Fruit fly (Drosophila melanogaster) whole organism, embryonic: Measurements from ENCODE around the gene svp.

ENCODE experiments used
- Bgb ChIP-seq: fragments of 200-800 bp; sonication (Bioruptor generic); IDR thresholded peaks from 2 replicates; pipeline ENCODE4 v1.3.6; 2022; ENCODE audit warnings: missing biosample characterization, missing genetic modification characterization; ENCODE audit not compliant: partially characterized antibody
- CG10267 ChIP-seq: fragments of 200-800 bp; sonication (Bioruptor generic); optimal IDR thresholded peaks from 2 replicates; lab custom pipeline; 2018; ENCODE audit warnings: missing biosample characterization, mild to moderate bottlenecking, missing genetic modification characterization, moderate library complexity
- CG11723 ChIP-seq: fragments of 200-800 bp; sonication (Bioruptor generic); optimal IDR thresholded peaks from 2 replicates; lab custom pipeline; 2017; ENCODE audit warnings: missing biosample characterization, mild to moderate bottlenecking, missing genetic modification characterization
- CG14050 ChIP-seq: fragments of 200-800 bp; sonication (Bioruptor generic); IDR thresholded peaks from 3 replicates; pipeline ENCODE4 v1.3.6; 2022; ENCODE audit warnings: missing biosample characterization, missing genetic modification characterization
- CG15601 ChIP-seq: fragments of 200-800 bp; sonication (Bioruptor generic); optimal IDR thresholded peaks from 3 replicates; lab custom pipeline; 2019; ENCODE audit warnings: missing biosample characterization, mild to moderate bottlenecking, missing genetic modification characterization, moderate library complexity
- CG16815 ChIP-seq: fragments of 200-800 bp; sonication (Bioruptor generic); optimal IDR thresholded peaks from 3 replicates; lab custom pipeline; 2017; ENCODE audit warnings: missing biosample characterization, mild to moderate bottlenecking, missing genetic modification characterization
- CG18619 ChIP-seq: fragments of 200-800 bp; sonication (Bioruptor generic); optimal IDR thresholded peaks from 3 replicates; lab custom pipeline; 2017; ENCODE audit warnings: missing biosample characterization, mild to moderate bottlenecking, missing genetic modification characterization
- CG2120 ChIP-seq: fragments of 200-800 bp; sonication (Bioruptor generic); optimal IDR thresholded peaks from 3 replicates; lab custom pipeline; 2016; ENCODE audit warnings: missing biosample characterization, missing genetic modification characterization
- CG2199 ChIP-seq: fragments of 200-800 bp; sonication (Bioruptor generic); IDR thresholded peaks from 3 replicates; pipeline ENCODE4 v1.3.6; 2022; ENCODE audit warnings: missing biosample characterization, missing genetic modification characterization
- CG2202 ChIP-seq: fragments of 200-800 bp; sonication (Bioruptor generic); optimal IDR thresholded peaks from 2 replicates; lab custom pipeline; 2018; ENCODE audit warnings: missing biosample characterization, mild to moderate bottlenecking, missing genetic modification characterization
- CG2712 ChIP-seq: fragments of 200-800 bp; optimal IDR thresholded peaks from 3 replicates; lab custom pipeline; 2019; ENCODE audit warnings: missing biosample characterization, mild to moderate bottlenecking, missing genetic modification characterization, moderate library complexity
- CG2889 ChIP-seq: fragments of 200-800 bp; sonication (Bioruptor generic); IDR thresholded peaks from 3 replicates; pipeline ENCODE4 v1.3.6; 2022; ENCODE audit warnings: missing biosample characterization, missing genetic modification characterization
- CG30403 ChIP-seq: fragments of 200-800 bp; sonication (Bioruptor generic); optimal IDR thresholded peaks from 3 replicates; lab custom pipeline; 2016; ENCODE audit warnings: missing biosample characterization, missing genetic modification characterization
- CG3407 ChIP-seq: fragments of 200-800 bp; sonication (Bioruptor generic); optimal IDR thresholded peaks from 2 replicates; lab custom pipeline; 2018; ENCODE audit warnings: missing biosample characterization, mild to moderate bottlenecking, missing genetic modification characterization
- CG3838 ChIP-seq: fragments of 200-800 bp; sonication (Bioruptor generic); optimal IDR thresholded peaks from 3 replicates; lab custom pipeline; 2016; ENCODE audit warnings: missing biosample characterization, missing genetic modification characterization
- CG4328 ChIP-seq: fragments of 200-800 bp; sonication (Bioruptor generic); optimal IDR thresholded peaks from 3 replicates; lab custom pipeline; 2017; ENCODE audit warnings: missing biosample characterization, missing genetic modification reagents, missing genetic modification characterization
- CG4360 ChIP-seq: fragments of 200-800 bp; sonication (Bioruptor generic); IDR thresholded peaks from 2 replicates; pipeline ENCODE4 v1.3.6; 2022; ENCODE audit warnings: missing biosample characterization, missing genetic modification characterization
- CG4424 ChIP-seq: fragments of 200-800 bp; sonication (Bioruptor generic); optimal IDR thresholded peaks from 3 replicates; lab custom pipeline; 2016; ENCODE audit warnings: missing biosample characterization, missing genetic modification characterization
- CG4617 ChIP-seq: fragments of 200-800 bp; sonication (Bioruptor generic); optimal IDR thresholded peaks from 3 replicates; lab custom pipeline; 2016; ENCODE audit warnings: missing biosample characterization, missing genetic modification characterization, borderline replicate concordance
- CG6254 ChIP-seq: fragments of 200-800 bp; sonication (Bioruptor generic); optimal IDR thresholded peaks from 3 replicates; lab custom pipeline; 2017; ENCODE audit warnings: mild to moderate bottlenecking, missing biosample characterization, missing genetic modification reagents, missing genetic modification characterization
- CG8089 ChIP-seq: fragments of 200-800 bp; sonication (Bioruptor generic); optimal IDR thresholded peaks from 3 replicates; lab custom pipeline; 2016; ENCODE audit warnings: missing biosample characterization, missing genetic modification characterization
- CG8478 ChIP-seq: fragments of >200 bp; optimal IDR thresholded peaks from 2 replicates; lab custom pipeline; 2018
- CG8944 ChIP-seq: fragments of 200-800 bp; sonication (Bioruptor generic); optimal IDR thresholded peaks from 3 replicates; lab custom pipeline; 2016; ENCODE audit warnings: missing biosample characterization, missing genetic modification characterization
- CG9797 ChIP-seq: fragments of 200-800 bp; sonication (Bioruptor generic); optimal IDR thresholded peaks from 3 replicates; lab custom pipeline; 2018; ENCODE audit warnings: missing biosample characterization, mild to moderate bottlenecking, missing genetic modification characterization
- CG9876 ChIP-seq: fragments of 200-800 bp; sonication (Bioruptor generic); optimal IDR thresholded peaks from 2 replicates; lab custom pipeline; 2016; ENCODE audit warnings: missing biosample characterization, missing genetic modification characterization
- CTCF ChIP-seq: fragments of 200-800 bp; sonication (Bioruptor generic); optimal IDR thresholded peaks from 2 replicates; lab custom pipeline; 2017; ENCODE audit warnings: missing biosample characterization, mild to moderate bottlenecking, missing genetic modification characterization, moderate library complexity
- Dad ChIP-seq: fragments of 200-800 bp; sonication (Bioruptor generic); optimal IDR thresholded peaks from 3 replicates; lab custom pipeline; 2016; ENCODE audit warnings: missing biosample characterization, missing genetic modification characterization
- Dip3 ChIP-seq: fragments of 200-800 bp; sonication (Bioruptor generic); optimal IDR thresholded peaks from 3 replicates; lab custom pipeline; 2016; ENCODE audit warnings: missing biosample characterization, missing genetic modification characterization
- Dp ChIP-seq: fragments of 200-800 bp; sonication (Bioruptor generic); optimal IDR thresholded peaks from 2 replicates; lab custom pipeline; 2018; ENCODE audit warnings: missing biosample characterization, mild to moderate bottlenecking, missing genetic modification characterization, moderate library complexity
- HLH4C ChIP-seq: fragments of 200-800 bp; sonication (Bioruptor generic); IDR thresholded peaks from 3 replicates; pipeline ENCODE4 v1.3.6; 2022; ENCODE audit warnings: missing biosample characterization, missing genetic modification characterization; ENCODE audit not compliant: partially characterized antibody
- Hsf ChIP-seq: fragments of 200-800 bp; sonication (Bioruptor generic); optimal IDR thresholded peaks from 3 replicates; lab custom pipeline; 2016; ENCODE audit warnings: missing biosample characterization, missing genetic modification characterization
- MESR4 ChIP-seq: fragments of 200-800 bp; sonication (Bioruptor generic); optimal IDR thresholded peaks from 2 replicates; lab custom pipeline; 2018; ENCODE audit warnings: missing biosample characterization, mild to moderate bottlenecking, missing genetic modification characterization, moderate library complexity
- Nf-YC ChIP-seq: fragments of 200-800 bp; optimal IDR thresholded peaks from 3 replicates; lab custom pipeline; 2019; ENCODE audit warnings: missing biosample characterization, mild to moderate bottlenecking, missing genetic modification characterization, moderate library complexity
- Ravus ChIP-seq: fragments of 200-800 bp; sonication (Bioruptor generic); IDR thresholded peaks from 2 replicates; pipeline ENCODE4 v1.3.6; 2022; ENCODE audit warnings: missing biosample characterization, missing genetic modification characterization
- Rfx ChIP-seq: fragments of 200-800 bp; sonication (Bioruptor generic); IDR thresholded peaks from 2 replicates; pipeline ENCODE4 v1.3.6; 2022; ENCODE audit warnings: missing biosample characterization, missing genetic modification characterization
- Sin3A ChIP-seq: fragments of >200 bp; optimal IDR thresholded peaks from 2 replicates; lab custom pipeline; 2018
- ara ChIP-seq: fragments of 200-800 bp; sonication (Bioruptor generic); IDR thresholded peaks from 2 replicates; pipeline ENCODE4 v1.3.6; 2022; ENCODE audit warnings: missing biosample characterization, missing genetic modification characterization
- bsh ChIP-seq, 2 experiments: fragments of 200-800 bp; sonication (Bioruptor generic); optimal IDR thresholded peaks; 2 replicates each; lab custom pipeline; 2017 to 2018; ENCODE audit warnings: mild to moderate bottlenecking in 2 of 2, missing biosample characterization in 2 of 2, missing genetic modification characterization in 2 of 2, moderate library complexity in 1 of 2
- cg ChIP-seq: fragments of 200-800 bp; sonication (Bioruptor generic); optimal IDR thresholded peaks from 3 replicates; lab custom pipeline; 2019; ENCODE audit warnings: missing biosample characterization, mild to moderate bottlenecking, missing genetic modification characterization, moderate library complexity
- crol ChIP-seq: fragments of 200-800 bp; sonication (Bioruptor generic); IDR thresholded peaks from 2 replicates; pipeline ENCODE4 v1.3.6; 2022; ENCODE audit warnings: missing biosample characterization, missing genetic modification characterization
- exex ChIP-seq: fragments of 200-800 bp; sonication (Bioruptor generic); optimal IDR thresholded peaks from 4 replicates; lab custom pipeline; 2018; ENCODE audit warnings: missing biosample characterization, mild to moderate bottlenecking, missing genetic modification characterization, moderate library complexity
- gfzf ChIP-seq: fragments of 200-800 bp; sonication (Bioruptor generic); optimal IDR thresholded peaks from 2 replicates; lab custom pipeline; 2016; ENCODE audit warnings: missing biosample characterization, mild to moderate bottlenecking, missing genetic modification characterization, moderate library complexity
- grau ChIP-seq: fragments of 200-800 bp; optimal IDR thresholded peaks from 3 replicates; lab custom pipeline; 2019; ENCODE audit warnings: missing biosample characterization, mild to moderate bottlenecking, missing genetic modification characterization, moderate library complexity
- kay ChIP-seq: fragments of 200-800 bp; sonication (Bioruptor generic); optimal IDR thresholded peaks from 2 replicates; lab custom pipeline; 2016; ENCODE audit warnings: missing biosample characterization, missing genetic modification characterization
- knrl ChIP-seq: fragments of 200-800 bp; sonication (Bioruptor generic); IDR thresholded peaks from 3 replicates; pipeline ENCODE4 v1.3.6; 2022; ENCODE audit warnings: missing biosample characterization, missing genetic modification characterization; ENCODE audit not compliant: partially characterized antibody
- nerfin-2 ChIP-seq: fragments of 200-800 bp; sonication (Bioruptor generic); IDR thresholded peaks from 2 replicates; pipeline ENCODE4 v1.3.6; 2022; ENCODE audit warnings: missing biosample characterization, missing genetic modification characterization; ENCODE audit not compliant: partially characterized antibody
- nmo ChIP-seq: fragments of 200-800 bp; sonication (Bioruptor generic); optimal IDR thresholded peaks from 2 replicates; lab custom pipeline; 2018; ENCODE audit warnings: missing biosample characterization, mild to moderate bottlenecking, missing genetic modification characterization, moderate library complexity
- sens-2 ChIP-seq: fragments of 200-800 bp; sonication (Bioruptor generic); IDR thresholded peaks from 2 replicates; pipeline ENCODE4 v1.3.6; 2022; ENCODE audit warnings: missing biosample characterization, missing genetic modification characterization
- sob ChIP-seq: fragments of 200-800 bp; sonication (Bioruptor generic); IDR thresholded peaks from 2 replicates; pipeline ENCODE4 v1.3.6; 2022; ENCODE audit warnings: missing biosample characterization, missing genetic modification characterization
- stc ChIP-seq: fragments of 200-800 bp; sonication (Bioruptor generic); IDR thresholded peaks from 2 replicates; pipeline ENCODE4 v1.3.6; 2022; ENCODE audit warnings: missing biosample characterization, missing genetic modification characterization
- stwl ChIP-seq: fragments of 200-800 bp; sonication (Bioruptor generic); optimal IDR thresholded peaks from 3 replicates; lab custom pipeline; 2018; ENCODE audit warnings: missing biosample characterization, mild to moderate bottlenecking, missing genetic modification characterization, moderate library complexity

svp gene

dm6 chr3R:12350497-12350896 is 92.0 kb downstream of the svp start, which contains the start of gene CG10038 (continued):
- peak; percentile 56; the same call in 1 of the 2 replicates for TF ChIP-seq sob (GFP tag; lab: Robert Waterston, UW)
- no peak for TF ChIP-seq crol (GFP tag; lab: Robert Waterston, UW)
- TF ChIP-seq CG9797 (GFP tag; lab: Kevin White, UChicago): peak; percentile 55
- peak; percentile 61 for TF ChIP-seq CG2712
- TF ChIP-seq Rfx (GFP tag; lab: Robert Waterston, UW): peak; percentile 84
- no peak for TF ChIP-seq CG14050 (GFP tag; lab: Robert Waterston, UW)
- peak; percentile 57 for TF ChIP-seq CG2120 (GFP tag; lab: Kevin White, UChicago)
- TF ChIP-seq CG6254 (GFP tag; lab: Kevin White, UChicago): no peak
- peak; percentile 30 for TF ChIP-seq Sin3A (lab: Kevin White, UChicago)
- peak; percentile 38 for TF ChIP-seq Nf-YC
- TF ChIP-seq Hsf: peak; percentile 44
- TF ChIP-seq bsh (GFP tag; optimal IDR thresholded peaks at IDR 0.05; lab: Kevin White, UChicago): peak in 1 of 2 experiments; percentile 31
- TF ChIP-seq nmo: peak; percentile 69
- peak; percentile 55 for TF ChIP-seq CG10267 (tag; lab: Kevin White, UChicago)
- peak; percentile 54 for TF ChIP-seq grau (tag; lab: Kevin White, UChicago)
- no peak for TF ChIP-seq CG11723 (GFP tag; lab: Kevin White, UChicago)
- no peak for TF ChIP-seq CG3407 (GFP tag; lab: Kevin White, UChicago)
- TF ChIP-seq Dip3 (GFP tag; lab: Kevin White, UChicago): peak; percentile 6
- TF ChIP-seq knrl: peak; percentile 96
- no peak for TF ChIP-seq CG18619 (GFP tag; lab: Kevin White, UChicago)
- TF ChIP-seq gfzf: peak; percentile 44
- TF ChIP-seq CG4617 (GFP tag; lab: Kevin White, UChicago): peak; percentile 61
- no peak for TF ChIP-seq Ravus (GFP tag; lab: Robert Waterston, UW)
- peak; percentile 96 for TF ChIP-seq CTCF
- peak; percentile 36 for TF ChIP-seq CG4424 (GFP tag; lab: Kevin White, UChicago)
- no peak for TF ChIP-seq CG2202 (tag; lab: Kevin White, UChicago)
- peak; percentile 10 for TF ChIP-seq MESR4
- TF ChIP-seq CG2199 (GFP tag; lab: Robert Waterston, UW): no peak
- 0 out of 2 replicates have a peak, but pooled peaks have one; percentile 26 for TF ChIP-seq CG4360 (GFP tag; lab: Robert Waterston, UW)
- TF ChIP-seq HLH4C (GFP tag; lab: Robert Waterston, UW): peak; percentile 91
- no peak for TF ChIP-seq CG2889 (GFP tag; lab: Robert Waterston, UW)
- TF ChIP-seq CG15601 (tag; lab: Kevin White, UChicago): peak; percentile 41
- TF ChIP-seq Dp (GFP tag; lab: Kevin White, UChicago): peak; percentile 59
- TF ChIP-seq CG3838: no peak
- no peak for TF ChIP-seq sens-2 (GFP tag; lab: Robert Waterston, UW)
- peak; percentile 87 for TF ChIP-seq stwl (tag; lab: Kevin White, UChicago)
- no peak for TF ChIP-seq CG16815 (GFP tag; lab: Kevin White, UChicago)
- peak; percentile 14 for TF ChIP-seq kay (GFP tag; lab: Kevin White, UChicago)
- TF ChIP-seq nerfin-2 (GFP tag; lab: Robert Waterston, UW): peak; percentile 89
- peak; percentile 63 for TF ChIP-seq CG30403
- no peak for TF ChIP-seq cg
- no peak for TF ChIP-seq CG8478 (lab: Kevin White, UChicago)
- TF ChIP-seq CG9876: peak; percentile 14
- 0 out of 2 replicates have a peak, but pooled peaks have one; percentile 28 for TF ChIP-seq ara (GFP tag; lab: Robert Waterston, UW)
- no peak for TF ChIP-seq CG8944 (GFP tag; lab: Kevin White, UChicago)
- TF ChIP-seq exex (tag; lab: Kevin White, UChicago): no peak
- no peak for TF ChIP-seq CG8089 (GFP tag; lab: Kevin White, UChicago)
- TF ChIP-seq Dad (GFP tag; lab: Kevin White, UChicago): no peak
- TF ChIP-seq CG4328 (GFP tag; lab: Kevin White, UChicago): no peak
- TF ChIP-seq Bgb (GFP tag; lab: Robert Waterston, UW): peak; percentile 97
- TF ChIP-seq stc (GFP tag; lab: Robert Waterston, UW): no peak
